Fruit fly (Drosophila melanogaster) whole organism, wandering third instar larva: Measurements from ENCODE around the gene CG42846.
A peak's percentile ranks its signal among the peaks of the same experiment; 100 is the strongest.

Source experiments
- Abd-B ChIP-seq: fragments of >200 bp; optimal IDR thresholded peaks from 2 replicates; lab custom pipeline; 2017; ENCODE audit warnings: missing biosample characterization, missing genetic modification characterization
- CrebA ChIP-seq: fragments of 200-800 bp; sonication (Bioruptor generic); optimal IDR thresholded peaks from 2 replicates; lab custom pipeline; 2016; ENCODE audit warnings: missing biosample characterization, mild to moderate bottlenecking, missing genetic modification characterization, borderline replicate concordance
- Dfd ChIP-seq: fragments of >200 bp; optimal IDR thresholded peaks from 2 replicates; lab custom pipeline; 2017; ENCODE audit warnings: missing biosample characterization, missing genetic modification characterization
- Dif ChIP-seq: fragments of 200-275, 200-300 bp; sonication (Bioruptor generic); optimal IDR thresholded peaks from 2 replicates; lab custom pipeline; 2018; ENCODE audit warnings: missing biosample characterization, missing genetic modification characterization; ENCODE audit not compliant: partially characterized antibody
- GATAd ChIP-seq: sonication (Bioruptor generic); optimal IDR thresholded peaks from 2 replicates; lab custom pipeline; 2016; ENCODE audit warnings: missing biosample characterization, missing genetic modification characterization
- HLH106 ChIP-seq: fragments of 200-800 bp; optimal IDR thresholded peaks from 3 replicates; lab custom pipeline; 2019; ENCODE audit warnings: missing biosample characterization, mild to moderate bottlenecking, missing genetic modification characterization, moderate library complexity
- Hnf4 ChIP-seq: fragments of 200-800 bp; sonication (Bioruptor generic); optimal IDR thresholded peaks from 2 replicates; lab custom pipeline; 2016; ENCODE audit warnings: missing biosample characterization, mild to moderate bottlenecking, missing genetic modification characterization
- Hr78 ChIP-seq: fragments of >200 bp; optimal IDR thresholded peaks from 2 replicates; lab custom pipeline; 2017; ENCODE audit warnings: missing biosample characterization, missing genetic modification characterization
- Hr83 ChIP-seq: fragments of 200-300 bp; sonication (Bioruptor generic); optimal IDR thresholded peaks from 2 replicates; lab custom pipeline; 2016; ENCODE audit warnings: missing biosample characterization, mild to moderate bottlenecking, missing genetic modification characterization, moderate library complexity; ENCODE audit not compliant: poor library complexity, severe bottlenecking
- Jra ChIP-seq: sonication (Bioruptor generic); optimal IDR thresholded peaks from 2 replicates; lab custom pipeline; 2016; ENCODE audit warnings: missing biosample characterization, missing genetic modification characterization
- Mio ChIP-seq: sonication (Bioruptor generic); optimal IDR thresholded peaks from 2 replicates; lab custom pipeline; 2016; ENCODE audit warnings: missing biosample characterization, missing genetic modification characterization
- Myc ChIP-seq: fragments of >200 bp; optimal IDR thresholded peaks from 2 replicates; lab custom pipeline; 2017
- N ChIP-seq: fragments of >200 bp; optimal IDR thresholded peaks from 2 replicates; lab custom pipeline; 2018; ENCODE audit warnings: missing biosample characterization, missing external identifiers, missing genetic modification characterization
- OdsH ChIP-seq: fragments of 200-800 bp; sonication (Bioruptor generic); optimal IDR thresholded peaks from 2 replicates; lab custom pipeline; 2016; ENCODE audit warnings: missing biosample characterization, mild to moderate bottlenecking, missing genetic modification characterization
- Rel ChIP-seq, 2 experiments: fragments of 200-800 bp; sonication (Bioruptor generic) in 1 of 2; optimal IDR thresholded peaks; 2 replicates in 1 of 2; 3 replicates in 1 of 2; lab custom pipeline; 2016 to 2019; ENCODE audit warnings: mild to moderate bottlenecking in 2 of 2, missing biosample characterization in 2 of 2, missing genetic modification characterization in 2 of 2, moderate library complexity in 1 of 2
- Vsx2 ChIP-seq: fragments of 200-300, 225-300 bp; sonication (Bioruptor generic); optimal IDR thresholded peaks from 2 replicates; lab custom pipeline; 2018; ENCODE audit warnings: missing biosample characterization, missing genetic modification characterization; ENCODE audit not compliant: partially characterized antibody
- br ChIP-seq: fragments of 200-800 bp; sonication (Bioruptor generic); optimal IDR thresholded peaks from 2 replicates; lab custom pipeline; 2016; ENCODE audit warnings: missing biosample characterization, missing genetic modification characterization
- brk ChIP-seq: fragments of 200-800 bp; sonication (Bioruptor generic); optimal IDR thresholded peaks from 2 replicates; lab custom pipeline; 2016; ENCODE audit warnings: missing biosample characterization, mild to moderate bottlenecking, missing genetic modification characterization
- dl ChIP-seq, 2 experiments: fragments of 175-275, 200-275 bp in 1 of 2; fragments of 200-275 bp in 1 of 2; sonication (Bioruptor generic); optimal IDR thresholded peaks; lab custom pipeline; 2018; ENCODE audit warnings: mild to moderate bottlenecking in 2 of 2, missing biosample characterization in 2 of 2, missing genetic modification characterization in 2 of 2, moderate library complexity in 2 of 2; ENCODE audit not compliant: partially characterized antibody in 2 of 2, insufficient read depth in 1 of 2
- dmrt93B ChIP-seq: fragments of 200-800 bp; sonication (Bioruptor generic); optimal IDR thresholded peaks from 2 replicates; lab custom pipeline; 2018; ENCODE audit warnings: missing biosample characterization, mild to moderate bottlenecking, missing genetic modification characterization
- dsf ChIP-seq: sonication (Bioruptor generic); optimal IDR thresholded peaks from 2 replicates; lab custom pipeline; 2016; ENCODE audit warnings: missing biosample characterization, missing genetic modification characterization, borderline replicate concordance
- ey ChIP-seq: fragments of 200-800 bp; sonication (Bioruptor generic); optimal IDR thresholded peaks from 2 replicates; lab custom pipeline; 2016; ENCODE audit warnings: missing biosample characterization, missing genetic modification characterization
- foxo ChIP-seq, 2 experiments: fragments of 200-800 bp; sonication (Bioruptor generic); optimal IDR thresholded peaks; 2 replicates in 1 of 2; 3 replicates in 1 of 2; lab custom pipeline; 2016 to 2017; ENCODE audit warnings: missing biosample characterization in 2 of 2, missing genetic modification characterization in 2 of 2
- fru ChIP-seq: fragments of 200-800 bp; sonication (Bioruptor generic); optimal IDR thresholded peaks from 3 replicates; lab custom pipeline; 2016; ENCODE audit warnings: missing biosample characterization, mild to moderate bottlenecking, missing genetic modification characterization
- h ChIP-seq: fragments of 200-800 bp; sonication (Bioruptor generic); optimal IDR thresholded peaks from 3 replicates; lab custom pipeline; 2016; ENCODE audit warnings: missing biosample characterization, mild to moderate bottlenecking, missing genetic modification characterization
- jim ChIP-seq: fragments of 175-275, 200-325 bp; sonication (Bioruptor generic); optimal IDR thresholded peaks from 2 replicates; lab custom pipeline; 2016; ENCODE audit warnings: missing biosample characterization, mild to moderate bottlenecking, missing genetic modification characterization
- lola ChIP-seq: fragments of >200 bp; optimal IDR thresholded peaks from 2 replicates; lab custom pipeline; 2017; ENCODE audit warnings: missing biosample characterization, missing genetic modification characterization
- psq ChIP-seq: fragments of 200-800 bp; sonication (Bioruptor generic); optimal IDR thresholded peaks from 3 replicates; lab custom pipeline; 2017; ENCODE audit warnings: missing biosample characterization, mild to moderate bottlenecking, missing genetic modification characterization, moderate library complexity
- rgr ChIP-seq: fragments of 200-800 bp; sonication (Bioruptor generic); optimal IDR thresholded peaks from 3 replicates; lab custom pipeline; 2016; ENCODE audit warnings: missing biosample characterization, mild to moderate bottlenecking, missing genetic modification characterization
- sage ChIP-seq: fragments of 200-800 bp; sonication (Bioruptor generic); optimal IDR thresholded peaks from 2 replicates; lab custom pipeline; 2016; ENCODE audit warnings: missing biosample characterization, mild to moderate bottlenecking, missing genetic modification characterization
- usp ChIP-seq: fragments of >200 bp; optimal IDR thresholded peaks from 2 replicates; lab custom pipeline; 2017; ENCODE audit warnings: missing biosample characterization, missing genetic modification characterization
- woc ChIP-seq: sonication (Bioruptor generic); optimal IDR thresholded peaks from 2 replicates; lab custom pipeline; 2016; ENCODE audit warnings: missing biosample characterization, mild to moderate bottlenecking, missing genetic modification characterization

CG42846 gene

dm6 chr3L:231504-231903 lies at the start of gene CG42846:
TSS of gene CG42846 (minus strand) at chr3L:231604.
- TF ChIP-seq sage (GFP tag; lab: Kevin White, UChicago) (peak; percentile 0), dl (GFP tag; optimal IDR thresholded peaks at IDR 0.05; lab: Kevin White, UChicago; ENCODE audit: insufficient read depth in 1 of 2, partially characterized antibody in 2 of 2) (no peak), Rel (GFP tag; optimal IDR thresholded peaks at IDR 0.05; lab: Kevin White, UChicago) (no peak), Rel (tag; optimal IDR thresholded peaks at IDR 0.05; lab: Kevin White, UChicago) (peak; percentile 67)

DNA sequence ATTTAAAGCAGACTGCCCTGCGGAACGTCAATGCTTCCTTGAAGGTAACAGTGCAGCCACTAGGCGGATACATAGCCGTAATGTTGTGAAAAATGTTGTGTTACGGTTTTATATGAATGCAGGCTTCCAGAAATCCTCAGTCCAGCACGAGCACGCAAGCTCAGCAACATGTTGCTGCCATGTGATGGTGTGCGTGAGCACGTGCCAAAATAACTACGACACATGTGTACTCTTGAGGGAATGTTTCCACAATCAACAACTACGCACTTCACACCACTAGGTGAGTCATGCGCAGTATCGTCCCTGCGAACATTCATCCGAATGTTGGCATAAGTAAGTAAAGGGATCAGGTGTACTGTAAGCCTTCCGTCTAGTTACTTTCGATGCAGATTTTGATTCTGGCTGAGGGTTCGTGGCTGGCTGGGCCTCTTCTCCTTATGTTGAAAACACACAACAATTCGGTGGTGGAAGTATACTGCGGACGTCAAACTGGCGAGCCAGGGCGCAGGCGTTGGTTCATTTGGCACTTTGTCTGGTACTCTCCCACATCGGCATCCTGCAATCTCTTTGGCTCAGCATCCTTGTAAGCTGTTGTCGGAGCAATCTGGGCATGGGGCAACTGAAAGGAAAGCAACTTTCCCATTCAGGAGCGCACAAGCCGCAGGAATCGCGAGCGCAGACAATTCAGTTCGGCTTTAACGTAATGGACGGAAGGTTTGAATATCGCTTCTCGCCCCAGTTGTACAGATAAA lies 45.5 kb upstream of the CG42846 start, which contains the start of gene RhoGEF3:
Gene RhoGEF3, plus strand, starts transcription at position 702 of the 752 bp plus-strand sequence.
- TF ChIP-seq dsf (GFP tag; lab: Kevin White, UChicago) (no peak), foxo (GFP tag; optimal IDR thresholded peaks at IDR 0.05; lab: Kevin White, UChicago) (no peak), rgr (GFP tag; lab: Kevin White, UChicago) (no peak)

- no peak for TF ChIP-seq OdsH
- no peak for TF ChIP-seq h
- no peak for TF ChIP-seq usp (GFP tag; lab: Kevin White, UChicago)
- TF ChIP-seq Hr78, result no peak
- TF ChIP-seq Mio, result no peak
- no peak for TF ChIP-seq br (GFP tag; lab: Kevin White, UChicago)
- no peak for TF ChIP-seq dl (GFP tag; optimal IDR thresholded peaks at IDR 0.05; lab: Kevin White, UChicago; ENCODE audit: insufficient read depth in 1 of 2, partially characterized antibody in 2 of 2)
- TF ChIP-seq Myc (lab: Kevin White, UChicago), result no peak
- no peak for TF ChIP-seq fru (GFP tag; lab: Kevin White, UChicago)
- no peak for TF ChIP-seq Hr83 (GFP tag; lab: Kevin White, UChicago)
- TF ChIP-seq dsf (GFP tag; lab: Kevin White, UChicago), result no peak
- TF ChIP-seq Dfd (GFP tag; lab: Kevin White, UChicago), result no peak
These were observed 43.5 kb upstream of the CG42846 start, which contains the start of gene ttm2 for dm6 chr3L:274855-275254. TSS of gene ttm2 (plus strand) at chr3L:275155.

DNA sequence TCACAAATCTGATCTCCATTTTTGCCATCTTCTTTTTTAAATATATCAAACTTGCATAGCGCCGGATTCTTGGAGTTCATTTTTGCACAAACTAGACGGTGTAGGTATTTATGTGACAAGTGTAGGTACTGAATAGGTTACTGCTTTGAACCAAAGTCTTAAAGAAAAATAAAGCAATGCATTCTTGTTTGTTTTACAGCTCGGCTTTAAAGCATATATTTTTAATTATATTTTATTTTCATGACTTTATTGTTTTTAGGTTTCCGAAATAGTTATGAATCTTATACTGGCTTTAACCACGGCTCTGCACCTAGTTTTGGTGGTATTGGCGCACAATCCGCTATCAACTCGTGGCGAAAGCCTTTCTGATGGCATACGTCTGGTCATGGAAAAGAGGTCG lies 41.9 kb upstream of the CG42846 start, which contains the start of gene CG32845:
Gene CG32845, minus strand, starts transcription at position 101 of the 400 bp plus-strand sequence.
- no peak for TF ChIP-seq Dfd (GFP tag; lab: Kevin White, UChicago)
- TF ChIP-seq jim (GFP tag; lab: Kevin White, UChicago), result no peak
- TF ChIP-seq, all 38 proteins: peak for 0

DNA sequence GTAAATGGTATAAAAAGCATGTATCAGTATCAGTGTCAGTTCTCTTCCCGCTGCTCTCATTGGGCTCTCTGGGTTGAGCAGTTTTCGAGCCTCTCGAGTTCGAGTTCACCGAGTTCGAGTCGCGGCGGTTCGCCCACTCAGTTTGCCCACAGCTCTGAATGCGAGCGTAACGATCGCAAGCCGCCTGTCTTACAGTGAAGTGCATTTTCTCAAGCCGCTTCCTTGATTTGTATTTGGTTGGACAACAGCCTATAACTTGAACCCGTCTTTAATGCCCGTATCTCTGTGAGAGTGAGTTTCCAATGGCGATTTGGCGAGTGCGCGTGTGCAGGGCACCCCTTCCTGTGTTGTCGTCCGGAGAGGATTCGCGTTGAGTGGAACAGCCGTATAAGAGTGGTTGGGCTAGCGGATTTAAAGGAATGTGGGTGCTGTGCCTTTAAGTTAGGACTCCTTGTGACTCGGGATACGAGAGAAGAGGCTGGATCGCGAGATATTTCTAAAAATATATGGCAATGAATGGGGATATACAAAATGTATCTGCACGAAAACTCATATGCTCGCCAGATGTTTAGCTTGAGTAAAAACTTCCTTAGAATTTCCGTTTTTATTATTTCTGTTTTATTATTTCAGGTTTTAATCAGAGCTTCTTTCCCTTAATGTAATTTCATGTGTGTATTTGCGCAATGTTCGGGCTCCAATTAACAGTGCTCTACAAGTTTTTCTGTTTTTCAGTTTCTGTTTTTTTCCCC lies 40.3 kb upstream of the CG42846 start:
- TF ChIP-seq Hr83 (GFP tag; lab: Kevin White, UChicago) (peak; percentile 41), jim (GFP tag; lab: Kevin White, UChicago) (no peak), Jra (GFP tag; lab: Kevin White, UChicago) (peak; percentile 50), Dif (GFP tag; lab: Kevin White, UChicago) (peak; percentile 64), Vsx2 (GFP tag; lab: Kevin White, UChicago) (peak; percentile 41), lola (no peak), Rel (GFP tag; optimal IDR thresholded peaks at IDR 0.05; lab: Kevin White, UChicago) (no peak), Rel (tag; optimal IDR thresholded peaks at IDR 0.05; lab: Kevin White, UChicago) (peak; percentile 11), dl (GFP tag; optimal IDR thresholded peaks at IDR 0.05; lab: Kevin White, UChicago; ENCODE audit: insufficient read depth in 1 of 2, partially characterized antibody in 2 of 2) (peak; percentile 74), N (GFP tag; lab: Kevin White, UChicago) (no peak), br (GFP tag; lab: Kevin White, UChicago) (peak; percentile 15)

DNA sequence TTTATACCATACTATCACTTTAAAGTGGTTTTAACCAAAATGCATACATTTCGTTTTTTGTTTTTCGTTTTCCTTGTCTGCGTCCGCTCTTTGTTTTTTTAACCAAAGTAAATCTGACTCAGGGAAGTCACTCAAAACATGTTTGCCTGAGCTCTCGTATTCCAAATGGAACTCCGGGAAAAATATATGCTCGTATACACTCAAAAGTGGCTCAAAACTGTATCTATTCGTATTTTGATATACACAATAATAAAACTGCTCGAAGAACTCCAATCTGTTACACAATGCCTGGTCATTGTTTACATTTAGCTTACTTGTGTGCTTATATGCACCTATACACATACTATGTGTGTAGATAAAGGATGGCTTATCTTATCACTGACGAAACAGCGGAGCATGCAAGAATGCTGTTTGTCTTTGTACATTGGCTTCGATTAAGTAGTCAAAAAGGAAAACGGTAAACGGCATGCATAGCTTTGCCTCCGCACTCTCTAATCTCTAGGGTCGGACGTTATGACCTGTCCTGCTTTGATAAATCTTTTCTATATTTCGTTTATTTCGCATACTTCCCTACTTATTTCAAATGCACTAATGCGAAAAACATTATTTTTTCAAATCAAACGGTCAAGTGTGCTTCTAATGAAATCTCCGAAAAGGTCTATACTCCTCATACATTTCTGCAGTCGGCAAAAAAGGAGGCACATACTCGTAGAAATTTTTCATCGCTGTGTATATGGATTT lies 39.5 kb upstream of the CG42846 start, which contains the start of gene miple2:
Gene miple2, plus strand, starts transcription at position 441 of the 741 bp plus-strand sequence.
- TF ChIP-seq Hnf4 (GFP tag; lab: Kevin White, UChicago), result peak; percentile 22
- TF ChIP-seq Abd-B (GFP tag; lab: Kevin White, UChicago), result no peak
- TF ChIP-seq woc, result peak; percentile 52
- TF ChIP-seq psq (GFP tag; lab: Kevin White, UChicago), result peak; percentile 45
- peak; percentile 56 for TF ChIP-seq rgr (GFP tag; lab: Kevin White, UChicago)
- no peak for TF ChIP-seq brk
- TF ChIP-seq foxo (GFP tag; optimal IDR thresholded peaks at IDR 0.05; lab: Kevin White, UChicago), result peak in 1 of 2 experiments; percentile 64
- TF ChIP-seq dmrt93B (GFP tag; lab: Kevin White, UChicago), result peak; percentile 43
- no peak for TF ChIP-seq Mio
- TF ChIP-seq dl (GFP tag; optimal IDR thresholded peaks at IDR 0.05; lab: Kevin White, UChicago; ENCODE audit: insufficient read depth in 1 of 2, partially characterized antibody in 2 of 2), result no peak
- TF ChIP-seq N (GFP tag; lab: Kevin White, UChicago), result no peak
- TF ChIP-seq ey (GFP tag; lab: Kevin White, UChicago), result peak; percentile 61
- TF ChIP-seq sage (GFP tag; lab: Kevin White, UChicago), result peak; percentile 49
- TF ChIP-seq OdsH, result peak; percentile 67
- no peak for TF ChIP-seq lola
- peak; percentile 58 for TF ChIP-seq CrebA (GFP tag; lab: Kevin White, UChicago)
- peak; percentile 50 for TF ChIP-seq HLH106 (tag; lab: Kevin White, UChicago)
- TF ChIP-seq GATAd (GFP tag; lab: Kevin White, UChicago), result no peak
